Fruit fly (Drosophila melanogaster): Measurements from ENCODE around the gene PNUTS.

- TF ChIP-seq toe (GFP tag; optimal IDR thresholded peaks at IDR 0.05) (no peak), kay (GFP tag; ENCODE audit: borderline replicate concordance) (no peak), CG5204 (GFP tag; optimal IDR thresholded peaks at IDR 0.05) (no peak), CG14711 (tag; optimal IDR thresholded peaks at IDR 0.05) (no peak), CG12768 (GFP tag; optimal IDR thresholded peaks at IDR 0.05) (no peak), cic (GFP tag; optimal IDR thresholded peaks at IDR 0.05) (no peak), tj (GFP tag; optimal IDR thresholded peaks at IDR 0.05) (no peak)
These were observed 21.0 kb upstream of the PNUTS start for dm6 chr2L:849138-849744.
